Fruit fly (Drosophila melanogaster) whole organism, pupa: ENCODE data around the gene BORCS6.

Source experiments
- CG10348 ChIP-seq: fragments of 200-800 bp; sonication (Bioruptor generic); IDR thresholded peaks from 2 replicates; pipeline ENCODE4 v1.3.6; 2022; ENCODE audit warnings: missing biosample characterization, missing genetic modification characterization
- CG14655 ChIP-seq: fragments of 200-800 bp; sonication (Bioruptor generic); optimal IDR thresholded peaks from 3 replicates; lab custom pipeline; 2017; ENCODE audit warnings: mild to moderate bottlenecking, missing biosample characterization, missing genetic modification reagents, missing genetic modification characterization
- CG34367 ChIP-seq: fragments of 200-800 bp; sonication (Bioruptor generic); optimal IDR thresholded peaks from 2 replicates; lab custom pipeline; 2018; ENCODE audit warnings: missing biosample characterization, mild to moderate bottlenecking, missing genetic modification characterization
- CG4496 ChIP-seq: fragments of 200-800 bp; sonication (Bioruptor generic); IDR thresholded peaks from 3 replicates; pipeline ENCODE4 v1.3.6; 2022; ENCODE audit warnings: missing biosample characterization, missing genetic modification characterization
- CG8159 ChIP-seq: fragments of 200-800 bp; sonication (Bioruptor generic); optimal IDR thresholded peaks from 3 replicates; lab custom pipeline; 2018; ENCODE audit warnings: missing biosample characterization, mild to moderate bottlenecking, missing genetic modification characterization, moderate library complexity
- EcR ChIP-seq: fragments of 200-800 bp; sonication (Bioruptor generic); optimal IDR thresholded peaks from 3 replicates; lab custom pipeline; 2019; ENCODE audit warnings: missing biosample characterization, missing genetic modification characterization, mild to moderate bottlenecking, moderate library complexity, missing genetic modification reagents
- Ets98B ChIP-seq: fragments of 200-800 bp; sonication (Bioruptor generic); IDR thresholded peaks from 2 replicates; pipeline ENCODE4 v1.3.6; 2022; ENCODE audit warnings: missing biosample characterization, missing genetic modification characterization
- gl ChIP-seq: fragments of 200-800 bp; sonication (Bioruptor generic); optimal IDR thresholded peaks from 2 replicates; lab custom pipeline; 2018; ENCODE audit warnings: missing biosample characterization, mild to moderate bottlenecking, missing genetic modification characterization

DNA sequence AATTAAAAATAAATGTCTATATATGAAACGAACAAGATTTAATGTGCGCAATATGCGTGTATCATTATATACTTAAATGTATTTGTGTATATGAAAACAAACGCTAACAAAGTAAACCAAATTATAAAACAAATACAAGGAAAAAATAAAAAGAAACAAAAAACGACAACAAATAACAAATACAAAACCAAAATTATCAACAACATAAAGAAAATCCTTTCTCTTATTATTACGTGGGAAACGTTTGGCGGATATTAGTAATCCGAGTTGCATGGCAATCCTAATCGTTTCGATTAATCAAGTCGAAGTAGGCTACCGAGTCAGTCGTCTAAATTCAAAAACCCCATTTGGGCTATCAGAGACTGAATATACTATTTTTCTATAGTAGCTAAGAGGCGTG lies 40.4 kb downstream of the BORCS6 start, which contains the start of gene Ppm1:
- TF ChIP-seq CG34367 (tag; lab: Kevin White, UChicago) (no peak), CG8159 (tag; lab: Kevin White, UChicago) (no peak), CG14655 (GFP tag; lab: Kevin White, UChicago) (no peak), EcR (no peak), CG10348 (GFP tag; lab: Robert Waterston, UW) (no peak), Ets98B (GFP tag; lab: Robert Waterston, UW) (no peak), gl (tag; lab: Kevin White, UChicago) (no peak), CG4496 (GFP tag; lab: Robert Waterston, UW) (no peak)
